Worm (Caenorhabditis elegans) whole organism, L3 larva: Measurements from ENCODE around the gene Y7A5A.9.
A peak's percentile ranks its signal among the peaks of the same experiment; 100 is the strongest.

Source experiments
- elt-2 ChIP-seq: sonication (generic microtip); optimal IDR thresholded peaks from 2 replicates; lab custom pipeline; 2016; ENCODE audit warnings: missing genetic modification reagents, mild to moderate bottlenecking, missing genetic modification characterization, missing compliant biosample characterization
- nfya-1 ChIP-seq: sonication (generic microtip); optimal IDR thresholded peaks from 2 replicates; lab custom pipeline; 2017; ENCODE audit warnings: missing genetic modification characterization, mild to moderate bottlenecking, missing compliant biosample characterization, antibody characterized with exemption, moderate library complexity; ENCODE audit not compliant: insufficient read depth
- nhr-25 ChIP-seq: sonication (generic microtip); optimal IDR thresholded peaks from 2 replicates; lab custom pipeline; 2017; ENCODE audit warnings: missing biosample characterization, missing genetic modification characterization
- nhr-77 ChIP-seq: fragments of 150-350 bp; optimal IDR thresholded peaks from 2 replicates; lab custom pipeline; 2014; ENCODE audit warnings: missing biosample characterization, missing genetic modification characterization

- no peak for TF ChIP-seq nfya-1 (tag; lab: Kevin White, UChicago)
- TF ChIP-seq nhr-77 (tag; lab: Kevin White, UChicago), result peak; percentile 47
- peak; percentile 85 for TF ChIP-seq elt-2 (tag; lab: Kevin White, UChicago)
- no peak for TF ChIP-seq nhr-25 (tag; lab: Kevin White, UChicago)
Observed at ce11 chrX:15842492-15842891, 15.5 kb downstream of the Y7A5A.9 start.
